Worm (Caenorhabditis elegans) whole organism, young adult: Measurements from ENCODE around the gene haf-2.

ENCODE experiments used
- B0336.3 ChIP-seq: fragments of 200-800 bp; sonication (Bioruptor generic); IDR thresholded peaks from 2 replicates; pipeline ENCODE4 v1.3.6; 2022; ENCODE audit warnings: missing genetic modification characterization, missing compliant biosample characterization
- F22D6.2 ChIP-seq: sonication (generic microtip); optimal IDR thresholded peaks from 2 replicates; lab custom pipeline; 2016; ENCODE audit warnings: mild to moderate bottlenecking, missing genetic modification characterization, missing compliant biosample characterization
- F23B12.7 ChIP-seq: sonication (generic microtip); optimal IDR thresholded peaks from 2 replicates; lab custom pipeline; 2017; ENCODE audit warnings: missing genetic modification characterization, mild to moderate bottlenecking, missing compliant biosample characterization, antibody characterized with exemption, moderate library complexity; ENCODE audit not compliant: insufficient read depth
- F33H1.4 ChIP-seq: fragments of 200-800 bp; sonication (Bioruptor generic); IDR thresholded peaks from 2 replicates; pipeline ENCODE4 v1.3.6; 2022; ENCODE audit warnings: missing genetic modification reagents, missing genetic modification characterization, missing compliant biosample characterization
- F49E8.2 ChIP-seq: sonication (generic microtip); optimal IDR thresholded peaks from 3 replicates; lab custom pipeline; 2017; ENCODE audit warnings: missing genetic modification characterization, mild to moderate bottlenecking, missing compliant biosample characterization, antibody characterized with exemption, moderate library complexity; ENCODE audit not compliant: insufficient read depth
- F57C9.4 ChIP-seq: sonication (generic microtip); optimal IDR thresholded peaks from 2 replicates; lab custom pipeline; 2017; ENCODE audit warnings: mild to moderate bottlenecking, missing genetic modification characterization, missing compliant biosample characterization
- Y79H2A.3 ChIP-seq: fragments of 200-800 bp; sonication (Bioruptor generic); conservative IDR thresholded peaks from 2 replicates; pipeline ENCODE4 v1.3.6; 2022; ENCODE audit warnings: missing genetic modification reagents, missing genetic modification characterization, missing compliant biosample characterization
- ama-1 ChIP-seq, 3 experiments: fragments of 150-350 bp in 1 of 3; sonication (generic microtip) in 2 of 3; optimal IDR thresholded peaks; 2 replicates each; lab custom pipeline; 2014 to 2018; ENCODE audit warnings: missing biosample characterization in 2 of 3, missing genetic modification characterization in 2 of 3, missing genetic modification reagents in 2 of 3
- ccch-3 ChIP-seq: fragments of 200-800 bp; sonication (Bioruptor generic); optimal IDR thresholded peaks from 2 replicates; lab custom pipeline; 2018; ENCODE audit warnings: mild to moderate bottlenecking, missing genetic modification characterization, missing compliant biosample characterization
- cebp-1 ChIP-seq, 2 experiments: fragments of 200-800 bp in 1 of 2; sonication (Bioruptor generic) in 1 of 2; sonication (generic microtip) in 1 of 2; IDR thresholded peaks in 1 of 2; optimal IDR thresholded peaks in 1 of 2; 2 replicates each; pipeline versions ENCODE4 v1.3.6 to Lab custom; 2017 to 2022; ENCODE audit warnings: missing compliant biosample characterization in 2 of 2, missing genetic modification characterization in 2 of 2, mild to moderate bottlenecking in 1 of 2, missing genetic modification reagents in 1 of 2, moderate library complexity in 1 of 2
- ceh-91 ChIP-seq: fragments of 200-800 bp; sonication (Bioruptor generic); IDR thresholded peaks from 2 replicates; pipeline ENCODE4 v1.3.6; 2022; ENCODE audit warnings: missing genetic modification reagents, missing genetic modification characterization, missing compliant biosample characterization
- dox-1 ChIP-seq: fragments of 200-800 bp; sonication (Bioruptor generic); IDR thresholded peaks from 2 replicates; pipeline ENCODE4 v1.3.6; 2022; ENCODE audit warnings: missing genetic modification reagents, missing genetic modification characterization, missing compliant biosample characterization
- efl-1 ChIP-seq: fragments of 150-350 bp; optimal IDR thresholded peaks from 2 replicates; lab custom pipeline; 2014; ENCODE audit warnings: missing biosample characterization, missing genetic modification reagents, missing genetic modification characterization
- ekl-4 ChIP-seq: fragments of 200-800 bp; sonication (Bioruptor generic); IDR thresholded peaks from 2 replicates; pipeline ENCODE4 v1.3.6; 2022; ENCODE audit warnings: missing genetic modification reagents, missing genetic modification characterization, missing compliant biosample characterization
- him-1 ChIP-seq: sonication (generic microtip); optimal IDR thresholded peaks from 2 replicates; lab custom pipeline; 2016; ENCODE audit warnings: missing genotype, missing genetic modification reagents, missing genetic modification characterization, missing compliant biosample characterization
- hmg-20 ChIP-seq: fragments of 200-800 bp; sonication (Bioruptor generic); IDR thresholded peaks from 2 replicates; pipeline ENCODE4 v1.3.6; 2022; ENCODE audit warnings: missing genetic modification reagents, missing genetic modification characterization, missing compliant biosample characterization
- hrde-1 ChIP-seq: sonication (generic microtip); optimal IDR thresholded peaks from 2 replicates; lab custom pipeline; 2016; ENCODE audit warnings: missing genetic modification characterization, mild to moderate bottlenecking, missing compliant biosample characterization, moderate library complexity, missing genotype, missing genetic modification reagents, borderline replicate concordance
- lin-26 ChIP-seq: fragments of 200-800 bp; sonication (Bioruptor generic); IDR thresholded peaks from 2 replicates; pipeline ENCODE4 v1.3.6; 2022; ENCODE audit warnings: missing genetic modification reagents, missing genetic modification characterization, missing compliant biosample characterization
- lin-40 ChIP-seq: sonication (generic microtip); optimal IDR thresholded peaks from 2 replicates; lab custom pipeline; 2016; ENCODE audit warnings: missing genetic modification characterization, mild to moderate bottlenecking, missing compliant biosample characterization, missing genotype, missing genetic modification reagents
- lsl-1 ChIP-seq: fragments of 200-800 bp; sonication (Bioruptor generic); optimal IDR thresholded peaks from 2 replicates; lab custom pipeline; 2018; ENCODE audit warnings: mild to moderate bottlenecking, missing genetic modification characterization, moderate library complexity, missing compliant biosample characterization
- madf-6 ChIP-seq: fragments of 200-800 bp; sonication (Bioruptor generic); IDR thresholded peaks from 2 replicates; pipeline ENCODE4 v1.3.6; 2022; ENCODE audit warnings: missing genetic modification reagents, missing genetic modification characterization, missing compliant biosample characterization
- madf-8 ChIP-seq: fragments of 200-800 bp; sonication (Bioruptor generic); conservative IDR thresholded peaks from 2 replicates; pipeline ENCODE4 v1.3.6; 2022; ENCODE audit warnings: missing genetic modification reagents, missing genetic modification characterization, missing compliant biosample characterization
- mcd-1 ChIP-seq: fragments of 200-800 bp; sonication (Bioruptor generic); IDR thresholded peaks from 2 replicates; pipeline ENCODE4 v1.3.6; 2022; ENCODE audit warnings: missing genetic modification reagents, missing genetic modification characterization, missing compliant biosample characterization
- mel-28 ChIP-seq: sonication (generic microtip); optimal IDR thresholded peaks from 2 replicates; lab custom pipeline; 2016; ENCODE audit warnings: borderline replicate concordance, mild to moderate bottlenecking, missing genetic modification characterization, missing compliant biosample characterization
- mes-4 ChIP-seq: sonication (generic microtip); optimal IDR thresholded peaks from 2 replicates; lab custom pipeline; 2016; ENCODE audit warnings: missing genotype, missing genetic modification characterization, missing compliant biosample characterization
- mxl-1 ChIP-seq: sonication (generic microtip); optimal IDR thresholded peaks from 2 replicates; lab custom pipeline; 2016; ENCODE audit warnings: missing genetic modification characterization, missing compliant biosample characterization
- nhr-80 ChIP-seq: sonication (generic microtip); optimal IDR thresholded peaks from 2 replicates; lab custom pipeline; 2016; ENCODE audit warnings: missing genetic modification characterization, missing compliant biosample characterization
- rec-8 ChIP-seq, 2 experiments: sonication (generic microtip); optimal IDR thresholded peaks; 2 replicates each; lab custom pipeline; 2016; ENCODE audit warnings: mild to moderate bottlenecking in 2 of 2, missing genetic modification characterization in 2 of 2, missing genetic modification reagents in 2 of 2, missing genotype in 2 of 2, missing biosample characterization in 1 of 2, missing compliant biosample characterization in 1 of 2, moderate library complexity in 1 of 2
- snpc-3.4 ChIP-seq: sonication (generic microtip); optimal IDR thresholded peaks from 2 replicates; lab custom pipeline; 2017; ENCODE audit warnings: missing genetic modification characterization, mild to moderate bottlenecking, missing compliant biosample characterization, antibody characterized with exemption, moderate library complexity, missing genotype, missing genetic modification reagents
- snpc-4 ChIP-seq, 5 experiments: fragments of 150-350 bp in 1 of 5; sonication (generic microtip) in 4 of 5; optimal IDR thresholded peaks; 2 replicates each; lab custom pipeline; 2014 to 2018; ENCODE audit warnings: missing genetic modification characterization in 5 of 5, missing biosample characterization in 3 of 5, antibody characterized with exemption in 2 of 5, mild to moderate bottlenecking in 2 of 5, missing compliant biosample characterization in 2 of 5, missing genotype in 2 of 5, moderate library complexity in 2 of 5, missing genetic modification reagents in 1 of 5
- sptf-2 ChIP-seq: fragments of 200-800 bp; sonication (Bioruptor generic); optimal IDR thresholded peaks from 2 replicates; lab custom pipeline; 2018; ENCODE audit warnings: mild to moderate bottlenecking, missing genetic modification characterization, missing compliant biosample characterization
- tbx-9 ChIP-seq: sonication (generic microtip); optimal IDR thresholded peaks from 2 replicates; lab custom pipeline; 2016; ENCODE audit warnings: borderline replicate concordance, missing genetic modification characterization, inconsistent platforms, missing compliant biosample characterization
- unc-62 ChIP-seq: fragments of 150-350 bp; optimal IDR thresholded peaks from 2 replicates; lab custom pipeline; 2014; ENCODE audit warnings: missing biosample characterization, missing genetic modification reagents, missing genetic modification characterization
- xnd-1 ChIP-seq: sonication (generic microtip); optimal IDR thresholded peaks from 2 replicates; lab custom pipeline; 2016; ENCODE audit warnings: missing genotype, missing genetic modification reagents, missing genetic modification characterization, missing compliant biosample characterization
- ztf-18 ChIP-seq: sonication (generic microtip); optimal IDR thresholded peaks from 2 replicates; lab custom pipeline; 2016; ENCODE audit warnings: missing genotype, mild to moderate bottlenecking, missing genetic modification characterization, missing compliant biosample characterization
- ztf-25 ChIP-seq: fragments of 200-800 bp; sonication (Bioruptor generic); IDR thresholded peaks from 2 replicates; pipeline ENCODE4 v1.3.6; 2022; ENCODE audit warnings: missing genetic modification reagents, missing genetic modification characterization, missing compliant biosample characterization
- ztf-26 ChIP-seq: sonication (generic microtip); optimal IDR thresholded peaks from 2 replicates; lab custom pipeline; 2017; ENCODE audit warnings: missing genetic modification characterization, missing compliant biosample characterization
- ztf-28 ChIP-seq: fragments of 200-800 bp; sonication (Bioruptor generic); IDR thresholded peaks from 2 replicates; pipeline ENCODE4 v1.3.6; 2022; ENCODE audit warnings: missing genetic modification reagents, missing genetic modification characterization, missing compliant biosample characterization
- ztf-6 ChIP-seq: fragments of 200-800 bp; sonication (Bioruptor generic); IDR thresholded peaks from 2 replicates; pipeline ENCODE4 v1.3.6; 2022; ENCODE audit warnings: missing genetic modification reagents, missing genetic modification characterization, missing compliant biosample characterization

haf-2 gene

ce11 chrII:7393922-7394689 lies 37.9 kb upstream of the haf-2 start:
- no peak for TF ChIP-seq ztf-25 (GFP tag; lab: Robert Waterston, UW)
- peak; percentile 87 for TF ChIP-seq lsl-1
- TF ChIP-seq ztf-28 (GFP tag; lab: Robert Waterston, UW) = no peak
- peak; percentile 42 for TF ChIP-seq snpc-3.4
- TF ChIP-seq lin-26 (GFP tag; lab: Robert Waterston, UW) = 0 out of 2 replicates have a peak, but pooled peaks have one; percentile 20
- no peak for TF ChIP-seq F49E8.2 (tag; lab: Kevin White, UChicago)
- TF ChIP-seq mes-4 (tag; lab: Kevin White, UChicago) = no peak
- peak; percentile 70; the same call in 1 of the 2 replicates for TF ChIP-seq madf-8 (GFP tag; lab: Robert Waterston, UW)
- TF ChIP-seq efl-1 (GFP tag; lab: Kevin White, UChicago) = peak; percentile 25
- TF ChIP-seq F57C9.4 (tag; lab: Kevin White, UChicago) = no peak
- TF ChIP-seq madf-6 (GFP tag; lab: Robert Waterston, UW) = peak; percentile 87
- no peak for TF ChIP-seq hmg-20 (GFP tag; lab: Robert Waterston, UW)
- TF ChIP-seq ama-1 (optimal IDR thresholded peaks at IDR 0.05; lab: Kevin White, UChicago) = peak; percentile 21
- no peak for TF ChIP-seq ama-1 (GFP tag; optimal IDR thresholded peaks at IDR 0.05; lab: Kevin White, UChicago)
- no peak for TF ChIP-seq ztf-26 (tag; lab: Kevin White, UChicago)
- TF ChIP-seq tbx-9 (tag; lab: Kevin White, UChicago) = no peak
- no peak for TF ChIP-seq sptf-2 (GFP tag; lab: Kevin White, UChicago)
- no peak for TF ChIP-seq F23B12.7 (tag; lab: Kevin White, UChicago)
- peak; percentile 70 for TF ChIP-seq xnd-1
- TF ChIP-seq F33H1.4 (GFP tag; lab: Robert Waterston, UW) = peak; percentile 85
- 0 out of 2 replicates have a peak, but pooled peaks have one; percentile 34 for TF ChIP-seq ceh-91
- TF ChIP-seq unc-62 (GFP tag; lab: Kevin White, UChicago) = peak; percentile 45
- peak; percentile 49 for TF ChIP-seq him-1 (tag; lab: Kevin White, UChicago)
- TF ChIP-seq cebp-1 (GFP tag; IDR thresholded peaks at IDR 0.05; lab: Robert Waterston, UW) = no peak
- peak; percentile 3 for TF ChIP-seq cebp-1 (tag; optimal IDR thresholded peaks at IDR 0.05; lab: Kevin White, UChicago)
- no peak for TF ChIP-seq rec-8 (tag; optimal IDR thresholded peaks at IDR 0.05; lab: Kevin White, UChicago)

DNA sequence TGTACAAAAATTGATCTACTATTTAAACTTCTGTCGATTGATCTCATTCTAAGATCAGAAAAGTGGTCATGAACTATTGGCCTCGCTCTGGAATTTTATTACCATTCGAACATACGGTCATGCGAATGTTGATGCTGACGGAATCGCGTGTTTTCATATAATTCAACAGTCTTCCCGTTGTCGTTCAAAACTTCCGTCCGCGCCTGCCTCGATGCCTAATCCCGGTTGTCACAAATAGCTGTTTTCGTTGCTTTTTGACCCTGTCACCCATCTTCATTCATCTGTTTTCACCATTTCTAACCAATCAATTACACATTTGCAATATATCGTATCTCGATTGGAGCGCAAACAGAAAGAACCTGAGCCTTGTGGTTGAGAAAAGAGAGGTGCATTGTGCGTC lies 37.2 kb upstream of the haf-2 start:
- TF ChIP-seq mel-28 (no peak), dox-1 (GFP tag; lab: Robert Waterston, UW) (peak; percentile 22; the same call in 1 of the 2 replicates), lin-40 (tag; lab: Kevin White, UChicago) (no peak)

DNA sequence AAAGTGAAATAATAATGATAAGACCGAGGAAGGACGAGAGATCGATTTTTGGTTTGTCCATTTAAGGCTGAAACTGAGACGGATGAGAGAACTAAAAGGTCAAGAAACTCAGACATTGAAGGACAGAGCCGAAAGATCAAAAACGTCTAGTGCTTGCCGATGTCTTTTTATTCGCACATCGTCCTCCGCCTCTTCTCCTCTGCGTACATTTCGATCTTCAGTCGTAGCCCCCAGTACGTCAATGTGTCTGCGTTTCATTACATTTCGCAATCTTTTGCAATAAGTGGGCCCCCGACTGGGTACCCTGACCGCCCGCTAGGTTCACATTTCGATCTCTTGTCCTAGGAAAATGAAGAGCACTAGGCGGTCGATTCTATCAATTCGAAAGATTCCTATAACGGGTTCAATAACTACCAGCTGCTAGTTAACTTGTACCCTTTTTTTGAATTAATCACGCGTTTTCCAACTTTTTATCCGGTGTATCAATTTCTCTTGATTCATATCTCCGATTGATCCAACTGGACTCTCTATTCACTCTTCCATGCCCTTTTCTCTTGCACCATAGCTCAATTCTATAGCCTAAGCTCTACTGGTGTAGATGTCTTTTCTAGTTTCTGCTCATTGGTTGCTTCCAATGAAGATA lies 35.9 kb upstream of the haf-2 start:
- TF ChIP-seq ztf-26 (tag; lab: Kevin White, UChicago) (peak; percentile 25), ztf-18 (tag; lab: Kevin White, UChicago) (peak; percentile 2), hrde-1 (tag; lab: Kevin White, UChicago) (no peak), Y79H2A.3 (no peak), unc-62 (GFP tag; lab: Kevin White, UChicago) (no peak), nhr-80 (peak; percentile 86), mcd-1 (peak; percentile 35; the same call in 1 of the 2 replicates), mxl-1 (no peak), efl-1 (GFP tag; lab: Kevin White, UChicago) (no peak), ztf-6 (GFP tag; lab: Robert Waterston, UW) (no peak), ccch-3 (GFP tag; lab: Kevin White, UChicago) (no peak), F22D6.2 (tag; lab: Kevin White, UChicago) (no peak), ekl-4 (GFP tag; lab: Robert Waterston, UW) (0 out of 2 replicates have a peak, but pooled peaks have one; percentile 50), snpc-4 (GFP tag; optimal IDR thresholded peaks at IDR 0.05; lab: Kevin White, UChicago) (peak; percentile 36), snpc-4 (tag; optimal IDR thresholded peaks at IDR 0.05; lab: Kevin White, UChicago) (peak in 1 of 4 experiments; percentile 24), mel-28 (no peak), lin-40 (tag; lab: Kevin White, UChicago) (peak; percentile 28), B0336.3 (GFP tag; lab: Robert Waterston, UW) (peak; percentile 65; the same call in 1 of the 2 replicates), cebp-1 (GFP tag; IDR thresholded peaks at IDR 0.05; lab: Robert Waterston, UW) (peak; percentile 97), cebp-1 (tag; optimal IDR thresholded peaks at IDR 0.05; lab: Kevin White, UChicago) (peak; percentile 99)
